Fruit fly (Drosophila melanogaster) whole organism, embryonic: ENCODE data around the gene Gmppb.
A peak's percentile ranks its signal among the peaks of the same experiment; 100 is the strongest.

Experiments used
- Aef1 ChIP-seq: fragments of 200-800 bp; sonication (Bioruptor generic); IDR thresholded peaks from 3 replicates; pipeline ENCODE4 v1.3.6; 2022; ENCODE audit warnings: missing biosample characterization, missing genetic modification characterization
- CG14050 ChIP-seq: fragments of 200-800 bp; sonication (Bioruptor generic); IDR thresholded peaks from 3 replicates; pipeline ENCODE4 v1.3.6; 2022; ENCODE audit warnings: missing biosample characterization, missing genetic modification characterization
- CG15011 ChIP-seq: fragments of 200-800 bp; sonication (Bioruptor generic); optimal IDR thresholded peaks from 3 replicates; lab custom pipeline; 2018; ENCODE audit warnings: missing biosample characterization, mild to moderate bottlenecking, missing genetic modification characterization
- CG17385 ChIP-seq: fragments of 200-800 bp; sonication (Bioruptor generic); optimal IDR thresholded peaks from 3 replicates; lab custom pipeline; 2018; ENCODE audit warnings: missing biosample characterization, mild to moderate bottlenecking, missing genetic modification characterization
- CG17612 ChIP-seq: fragments of 200-800 bp; sonication (Bioruptor generic); IDR thresholded peaks from 2 replicates; pipeline ENCODE4 v1.3.6; 2022; ENCODE audit warnings: missing biosample characterization, missing genetic modification characterization
- CG2120 ChIP-seq: fragments of 200-800 bp; sonication (Bioruptor generic); optimal IDR thresholded peaks from 3 replicates; lab custom pipeline; 2016; ENCODE audit warnings: missing biosample characterization, missing genetic modification characterization
- CG42726 ChIP-seq: fragments of 200-800 bp; sonication (Bioruptor generic); IDR thresholded peaks from 2 replicates; pipeline ENCODE4 v1.3.6; 2022; ENCODE audit warnings: missing biosample characterization, missing genetic modification characterization; ENCODE audit not compliant: partially characterized antibody
- CG4820 ChIP-seq: fragments of 200-800 bp; sonication (Bioruptor generic); optimal IDR thresholded peaks from 3 replicates; lab custom pipeline; 2016; ENCODE audit warnings: missing biosample characterization, missing genetic modification characterization
- CG7963 ChIP-seq: fragments of 200-800 bp; sonication (Bioruptor generic); IDR thresholded peaks from 3 replicates; pipeline ENCODE4 v1.3.6; 2022; ENCODE audit warnings: missing biosample characterization, missing genetic modification characterization; ENCODE audit not compliant: partially characterized antibody
- CHES-1-like ChIP-seq: fragments of 200-800 bp; sonication (Bioruptor generic); optimal IDR thresholded peaks from 2 replicates; lab custom pipeline; 2016; ENCODE audit warnings: missing biosample characterization, missing genetic modification characterization
- CrebB ChIP-seq: fragments of 200-800 bp; sonication (Bioruptor generic); optimal IDR thresholded peaks from 3 replicates; lab custom pipeline; 2018; ENCODE audit warnings: missing biosample characterization, mild to moderate bottlenecking, missing genetic modification characterization
- Dbx ChIP-seq: fragments of 200-800 bp; sonication (Bioruptor generic); IDR thresholded peaks from 3 replicates; pipeline ENCODE4 v1.3.6; 2022; ENCODE audit warnings: missing biosample characterization, missing genetic modification characterization
- Dll ChIP-seq: fragments of 200-800 bp; sonication (Bioruptor generic); IDR thresholded peaks from 4 replicates; pipeline ENCODE4 v1.3.6; 2022; ENCODE audit warnings: missing biosample characterization, missing genetic modification characterization; ENCODE audit not compliant: partially characterized antibody
- Eip74EF ChIP-seq, 2 experiments: fragments of 200-800 bp in 1 of 2; fragments of >200 bp in 1 of 2; sonication (Bioruptor generic) in 1 of 2; optimal IDR thresholded peaks; 2 replicates each; lab custom pipeline; 2017 to 2019; ENCODE audit warnings: missing biosample characterization in 2 of 2, missing genetic modification characterization in 2 of 2, mild to moderate bottlenecking in 1 of 2, moderate library complexity in 1 of 2
- Ets65A ChIP-seq: fragments of 200-800 bp; sonication (Bioruptor generic); peaks from one replicate; lab custom pipeline; 2016; ENCODE audit warnings: missing biosample characterization, missing genetic modification characterization
- Ets97D ChIP-seq: fragments of 200-800 bp; sonication (Bioruptor generic); optimal IDR thresholded peaks from 3 replicates; lab custom pipeline; 2016; ENCODE audit warnings: missing biosample characterization, missing genetic modification characterization
- Fer2 ChIP-seq: fragments of 200-800 bp; sonication (Bioruptor generic); optimal IDR thresholded peaks from 2 replicates; lab custom pipeline; 2018; ENCODE audit warnings: missing biosample characterization, mild to moderate bottlenecking, missing genetic modification characterization, moderate library complexity
- Hey ChIP-seq: fragments of 200-800 bp; sonication (Bioruptor generic); optimal IDR thresholded peaks from 3 replicates; lab custom pipeline; 2018; ENCODE audit warnings: missing biosample characterization, mild to moderate bottlenecking, missing genetic modification characterization
- Hr39 ChIP-seq: fragments of >200 bp; optimal IDR thresholded peaks from 2 replicates; lab custom pipeline; 2017
- Med ChIP-seq: fragments of 200-800 bp; sonication (Bioruptor generic); peaks from one replicate; lab custom pipeline; 2016; ENCODE audit warnings: missing biosample characterization, missing genetic modification characterization, mild to moderate bottlenecking, inconsistent platforms, moderate library complexity
- Rfx ChIP-seq: fragments of 200-800 bp; sonication (Bioruptor generic); IDR thresholded peaks from 2 replicates; pipeline ENCODE4 v1.3.6; 2022; ENCODE audit warnings: missing biosample characterization, missing genetic modification characterization
- abd-A ChIP-seq: fragments of 200-800 bp; sonication (Bioruptor generic); optimal IDR thresholded peaks from 3 replicates; lab custom pipeline; 2019; ENCODE audit warnings: missing biosample characterization, mild to moderate bottlenecking, missing genetic modification characterization, moderate library complexity
- br ChIP-seq: fragments of >200 bp; optimal IDR thresholded peaks from 2 replicates; lab custom pipeline; 2017
- cad ChIP-seq: fragments of >200 bp; optimal IDR thresholded peaks from 2 replicates; lab custom pipeline; 2017; ENCODE audit warnings: missing biosample characterization, missing genetic modification characterization
- chif ChIP-seq, 2 experiments: fragments of 200-800 bp; sonication (Bioruptor generic); optimal IDR thresholded peaks; 3 replicates each; lab custom pipeline; 2016; ENCODE audit warnings: missing biosample characterization in 2 of 2, missing genetic modification characterization in 2 of 2
- crol ChIP-seq: fragments of 200-800 bp; sonication (Bioruptor generic); IDR thresholded peaks from 2 replicates; pipeline ENCODE4 v1.3.6; 2022; ENCODE audit warnings: missing biosample characterization, missing genetic modification characterization
- dmrt99B ChIP-seq: fragments of 200-800 bp; sonication (Bioruptor generic); optimal IDR thresholded peaks from 2 replicates; lab custom pipeline; 2018; ENCODE audit warnings: missing biosample characterization, mild to moderate bottlenecking, missing genetic modification characterization, moderate library complexity
- dpn ChIP-seq, 2 experiments: fragments of 200-800 bp; sonication (Bioruptor generic); optimal IDR thresholded peaks; 3 replicates each; lab custom pipeline; 2016; ENCODE audit warnings: missing biosample characterization in 2 of 2, missing genetic modification characterization in 2 of 2
- emc ChIP-seq: fragments of 200-800 bp; sonication (Bioruptor generic); optimal IDR thresholded peaks from 2 replicates; lab custom pipeline; 2016; ENCODE audit warnings: missing biosample characterization, missing genetic modification characterization
- eve ChIP-seq, 2 experiments: fragments of >200 bp; optimal IDR thresholded peaks; 2 replicates each; lab custom pipeline; 2017; ENCODE audit warnings: missing biosample characterization in 2 of 2, missing genetic modification characterization in 2 of 2
- hb ChIP-seq: fragments of 200-800 bp; sonication (Bioruptor generic); IDR thresholded peaks from 3 replicates; pipeline ENCODE4 v1.3.6; 2022; ENCODE audit warnings: missing biosample characterization, missing genetic modification characterization; ENCODE audit not compliant: partially characterized antibody
- lab ChIP-seq: fragments of 200-800 bp; sonication (Bioruptor generic); optimal IDR thresholded peaks from 3 replicates; lab custom pipeline; 2017; ENCODE audit warnings: missing biosample characterization, missing genetic modification characterization, mild to moderate bottlenecking, moderate library complexity, missing genetic modification reagents
- otp ChIP-seq: fragments of 200-800 bp; sonication (Bioruptor generic); IDR thresholded peaks from 3 replicates; pipeline ENCODE4, ENCODE4 v1.3.6; 2022; ENCODE audit warnings: missing biosample characterization, missing genetic modification characterization
- prd ChIP-seq, 3 experiments: fragments of >200 bp in 2 of 3; fragments of 200-800 bp in 1 of 3; sonication (Bioruptor generic) in 1 of 3; optimal IDR thresholded peaks in 2 of 3; IDR thresholded peaks in 1 of 3; 2 replicates in 2 of 3; 3 replicates in 1 of 3; pipeline versions ENCODE4 v1.3.6 to Lab custom; 2017 to 2022; ENCODE audit warnings: missing biosample characterization in 1 of 3, missing genetic modification characterization in 1 of 3
- ro ChIP-seq: fragments of 200-800 bp; sonication (Bioruptor generic); IDR thresholded peaks from 2 replicates; pipeline ENCODE4 v1.3.6; 2022; ENCODE audit warnings: missing biosample characterization, missing genetic modification characterization
- sens ChIP-seq: fragments of 200-800 bp; sonication (Bioruptor generic); peaks from one replicate; lab custom pipeline; 2016; ENCODE audit warnings: missing biosample characterization, missing genetic modification characterization
- sens-2 ChIP-seq: fragments of 200-800 bp; sonication (Bioruptor generic); IDR thresholded peaks from 2 replicates; pipeline ENCODE4 v1.3.6; 2022; ENCODE audit warnings: missing biosample characterization, missing genetic modification characterization
- slbo ChIP-seq: fragments of 200-800 bp; sonication (Bioruptor generic); IDR thresholded peaks from 2 replicates; pipeline ENCODE4 v1.3.6; 2022; ENCODE audit warnings: missing biosample characterization, missing genetic modification characterization
- tgo ChIP-seq: fragments of 200-800 bp; sonication (Bioruptor generic); IDR thresholded peaks from 3 replicates; pipeline ENCODE4 v1.3.6; 2022; ENCODE audit warnings: missing biosample characterization, missing genetic modification characterization
- tll ChIP-seq, 2 experiments: fragments of 200-800 bp in 1 of 2; fragments of >200 bp in 1 of 2; sonication (Bioruptor generic) in 1 of 2; optimal IDR thresholded peaks; 2 replicates each; lab custom pipeline; 2017 to 2019; ENCODE audit warnings: missing biosample characterization in 2 of 2, missing genetic modification characterization in 2 of 2, mild to moderate bottlenecking in 1 of 2, moderate library complexity in 1 of 2
- toy ChIP-seq: fragments of 200-800 bp; sonication (Bioruptor generic); IDR thresholded peaks from 2 replicates; pipeline ENCODE4 v1.3.6; 2022; ENCODE audit warnings: missing biosample characterization, missing genetic modification characterization
- tup ChIP-seq: fragments of 200-800 bp; sonication (Bioruptor generic); optimal IDR thresholded peaks from 2 replicates; lab custom pipeline; 2016; ENCODE audit warnings: missing biosample characterization, mild to moderate bottlenecking, missing genetic modification characterization, moderate library complexity
- twi ChIP-seq: fragments of 200-800 bp; optimal IDR thresholded peaks from 2 replicates; lab custom pipeline; 2019; ENCODE audit warnings: missing biosample characterization, mild to moderate bottlenecking, missing genetic modification characterization, moderate library complexity
- tx ChIP-seq: fragments of 200-800 bp; sonication (Bioruptor generic); optimal IDR thresholded peaks from 2 replicates; lab custom pipeline; 2016; ENCODE audit warnings: missing biosample characterization, missing genetic modification characterization
- zfh1 ChIP-seq: fragments of 200-800 bp; sonication (Bioruptor generic); IDR thresholded peaks from 3 replicates; pipeline ENCODE4 v1.3.6; 2022; ENCODE audit warnings: missing biosample characterization, missing genetic modification characterization

The Gmppb gene

dm6 chr3R:4852373-4852860 lies 41.2 kb downstream of the Gmppb start, which contains the start of gene opa (continued):
- no peak for TF ChIP-seq toy
- TF ChIP-seq abd-A (tag; lab: Kevin White, UChicago): peak; percentile 42
- TF ChIP-seq sens-2 (GFP tag; lab: Robert Waterston, UW): no peak
- TF ChIP-seq otp (GFP tag; lab: Robert Waterston, UW): no peak
- no peak for TF ChIP-seq ro (GFP tag; lab: Robert Waterston, UW)
- no peak for TF ChIP-seq Aef1 (GFP tag; lab: Robert Waterston, UW)
- TF ChIP-seq, all 482 proteins: peak for 79

dm6 chr3R:4853504-4853903 lies 42.3 kb downstream of the Gmppb start:
- TF ChIP-seq CG42726 (GFP tag; lab: Robert Waterston, UW) (0 out of 2 replicates have a peak, but pooled peaks have one; percentile 3), Rfx (GFP tag; lab: Robert Waterston, UW) (0 out of 2 replicates have a peak, but pooled peaks have one; percentile 3), Ets65A (GFP tag; lab: Kevin White, UChicago) (peak; percentile 91), Aef1 (GFP tag; lab: Robert Waterston, UW) (no peak), CG7963 (GFP tag; lab: Robert Waterston, UW) (0 out of 3 replicates have a peak, but pooled peaks have one; percentile 6), sens (GFP tag; lab: Kevin White, UChicago) (peak; percentile 45), Hr39 (lab: Kevin White, UChicago) (peak; percentile 41), Ets97D (GFP tag; lab: Kevin White, UChicago) (no peak), CG14050 (no peak), tup (GFP tag; lab: Kevin White, UChicago) (no peak), eve (GFP tag; optimal IDR thresholded peaks at IDR 0.05; lab: Kevin White, UChicago) (no peak), tx (no peak), CG17612 (no peak), zfh1 (GFP tag; lab: Robert Waterston, UW) (0 out of 3 replicates have a peak, but pooled peaks have one; percentile 35), hb (no peak), Med (peak; percentile 14), CG2120 (GFP tag; lab: Kevin White, UChicago) (no peak), Dll (no peak)

dm6 chr3R:4854216-4854615 lies 43.0 kb downstream of the Gmppb start:
- TF ChIP-seq cad (GFP tag; lab: Kevin White, UChicago) (peak; percentile 72), tll (GFP tag; optimal IDR thresholded peaks at IDR 0.05; lab: Kevin White, UChicago) (peak in 1 of 2 experiments; percentile 98), emc (GFP tag; lab: Kevin White, UChicago) (no peak)

- no peak for TF ChIP-seq CG4820 (GFP tag; lab: Kevin White, UChicago)
- TF ChIP-seq Ets65A (GFP tag; lab: Kevin White, UChicago): peak; percentile 82
- TF ChIP-seq Hey: peak; percentile 76
- TF ChIP-seq Dbx: no peak
- peak; percentile 55 for TF ChIP-seq twi
- TF ChIP-seq prd (optimal IDR thresholded peaks at IDR 0.05; lab: Kevin White, UChicago): no peak
- TF ChIP-seq prd (GFP tag; IDR thresholded peaks at IDR 0.05; lab: Robert Waterston, UW): 0 out of 3 replicates have a peak, but pooled peaks have one; percentile 15
Measured at dm6 chr3R:4855711-4856110, 44.5 kb downstream of the Gmppb start.

- peak in 1 of 2 experiments; percentile 55 for TF ChIP-seq tll (GFP tag; optimal IDR thresholded peaks at IDR 0.05; lab: Kevin White, UChicago)
- TF ChIP-seq dmrt99B (tag; lab: Kevin White, UChicago): no peak
- no peak for TF ChIP-seq dpn (GFP tag; optimal IDR thresholded peaks at IDR 0.05; lab: Kevin White, UChicago)
- no peak for TF ChIP-seq CG15011 (GFP tag; lab: Kevin White, UChicago)
- no peak for TF ChIP-seq CHES-1-like (GFP tag; lab: Kevin White, UChicago)
- TF ChIP-seq Fer2 (tag; lab: Kevin White, UChicago): no peak
- no peak for TF ChIP-seq lab (GFP tag; lab: Kevin White, UChicago)
- TF ChIP-seq CG17385 (GFP tag; lab: Kevin White, UChicago): no peak
- TF ChIP-seq chif (GFP tag; optimal IDR thresholded peaks at IDR 0.05; lab: Kevin White, UChicago): no peak
- TF ChIP-seq CG42726 (GFP tag; lab: Robert Waterston, UW): no peak
- TF ChIP-seq crol: peak; percentile 48; the same call in 1 of the 2 replicates
- peak; percentile 14 for TF ChIP-seq cad (GFP tag; lab: Kevin White, UChicago)
- TF ChIP-seq slbo (GFP tag; lab: Robert Waterston, UW): no peak
- no peak for TF ChIP-seq tgo (GFP tag; lab: Robert Waterston, UW)
- TF ChIP-seq br (lab: Kevin White, UChicago): no peak
- TF ChIP-seq CrebB (tag; lab: Kevin White, UChicago): no peak
- TF ChIP-seq Eip74EF (GFP tag; optimal IDR thresholded peaks at IDR 0.05; lab: Kevin White, UChicago): no peak
Measured at dm6 chr3R:4858018-4858417, 46.8 kb downstream of the Gmppb start.
